Worm (Caenorhabditis elegans) whole organism, L3 larva: Measurements from ENCODE around the gene Y62E10A.19.

Experiments used
- R02D3.7 ChIP-seq: fragments of 150-350 bp; optimal IDR thresholded peaks from 2 replicates; lab custom pipeline; 2014; ENCODE audit warnings: missing biosample characterization, missing genetic modification characterization
- ZK546.5 ChIP-seq: sonication (generic microtip); optimal IDR thresholded peaks from 2 replicates; lab custom pipeline; 2017; ENCODE audit warnings: missing biosample characterization, missing genetic modification characterization
- aly-2 ChIP-seq: fragments of 150-350 bp; optimal IDR thresholded peaks from 2 replicates; lab custom pipeline; 2014; ENCODE audit warnings: missing biosample characterization, missing genetic modification characterization
- ama-1 ChIP-seq: fragments of 150-350 bp; optimal IDR thresholded peaks from 2 replicates; lab custom pipeline; 2018
- ceh-16 ChIP-seq: sonication (generic microtip); optimal IDR thresholded peaks from 2 replicates; lab custom pipeline; 2017; ENCODE audit warnings: missing biosample characterization, missing genetic modification characterization
- ceh-28 ChIP-seq: fragments of 150-350 bp; optimal IDR thresholded peaks from 2 replicates; lab custom pipeline; 2014; ENCODE audit warnings: missing biosample characterization, missing genetic modification reagents, missing genetic modification characterization
- ceh-82 ChIP-seq: fragments of 150-350 bp; optimal IDR thresholded peaks from 2 replicates; lab custom pipeline; 2014; ENCODE audit warnings: missing biosample characterization, missing genetic modification characterization
- daf-12 ChIP-seq: fragments of 150-350 bp; optimal IDR thresholded peaks from 2 replicates; lab custom pipeline; 2014; ENCODE audit warnings: missing biosample characterization, missing genetic modification reagents, missing genetic modification characterization
- egl-27 ChIP-seq: sonication (generic microtip); optimal IDR thresholded peaks from 4 replicates; lab custom pipeline; 2017; ENCODE audit warnings: missing biosample characterization, missing genetic modification reagents, missing genetic modification characterization
- egl-5 ChIP-seq: fragments of 150-350 bp; optimal IDR thresholded peaks from 2 replicates; lab custom pipeline; 2017; ENCODE audit warnings: missing biosample characterization, missing genetic modification reagents, missing genetic modification characterization, inconsistent platforms
- elt-1 ChIP-seq: fragments of 150-350 bp; optimal IDR thresholded peaks from 2 replicates; lab custom pipeline; 2014; ENCODE audit warnings: missing biosample characterization, missing genetic modification characterization
- elt-2 ChIP-seq: sonication (generic microtip); optimal IDR thresholded peaks from 2 replicates; lab custom pipeline; 2016; ENCODE audit warnings: missing genetic modification reagents, mild to moderate bottlenecking, missing genetic modification characterization, missing compliant biosample characterization
- elt-3 ChIP-seq, 3 experiments: fragments of 150-350 bp in 1 of 3; sonication (generic microtip) in 2 of 3; optimal IDR thresholded peaks; 2 replicates in 2 of 3; 4 replicates in 1 of 3; lab custom pipeline; 2014 to 2017; ENCODE audit warnings: missing biosample characterization in 3 of 3, missing genetic modification characterization in 3 of 3
- fos-1 ChIP-seq: fragments of 150-350 bp; optimal IDR thresholded peaks from 2 replicates; lab custom pipeline; 2014; ENCODE audit warnings: missing biosample characterization, missing genetic modification characterization
- jun-1 ChIP-seq: fragments of 150-350 bp; optimal IDR thresholded peaks from 2 replicates; lab custom pipeline; 2014; ENCODE audit warnings: missing biosample characterization, missing genetic modification reagents, missing genetic modification characterization
- lin-15B ChIP-seq: fragments of 150-350 bp; optimal IDR thresholded peaks from 2 replicates; lab custom pipeline; 2014; ENCODE audit warnings: missing biosample characterization, missing genetic modification characterization
- lsy-12 ChIP-seq: sonication (generic microtip); optimal IDR thresholded peaks from 2 replicates; lab custom pipeline; 2016; ENCODE audit warnings: mild to moderate bottlenecking, missing genetic modification characterization, missing compliant biosample characterization
- mdl-1 ChIP-seq: fragments of 150-350 bp; optimal IDR thresholded peaks from 2 replicates; lab custom pipeline; 2014; ENCODE audit warnings: missing biosample characterization, missing genetic modification characterization
- mml-1 ChIP-seq: fragments of 150-350 bp; sonication (generic microtip); optimal IDR thresholded peaks from 3 replicates; lab custom pipeline; 2014; ENCODE audit warnings: missing biosample characterization, missing genetic modification characterization
- nfya-1 ChIP-seq: sonication (generic microtip); optimal IDR thresholded peaks from 2 replicates; lab custom pipeline; 2017; ENCODE audit warnings: missing genetic modification characterization, mild to moderate bottlenecking, missing compliant biosample characterization, antibody characterized with exemption, moderate library complexity; ENCODE audit not compliant: insufficient read depth
- nhr-11 ChIP-seq: fragments of 150-350 bp; optimal IDR thresholded peaks from 2 replicates; lab custom pipeline; 2014; ENCODE audit warnings: missing biosample characterization, missing genetic modification characterization
- nhr-12 ChIP-seq: fragments of 150-350 bp; optimal IDR thresholded peaks from 2 replicates; lab custom pipeline; 2014; ENCODE audit warnings: missing biosample characterization, missing genetic modification characterization
- nhr-23 ChIP-seq: fragments of 150-350 bp; optimal IDR thresholded peaks from 2 replicates; lab custom pipeline; 2014; ENCODE audit warnings: missing biosample characterization, missing genetic modification reagents, missing genetic modification characterization
- nhr-237 ChIP-seq: fragments of 150-350 bp; optimal IDR thresholded peaks from 2 replicates; lab custom pipeline; 2014; ENCODE audit warnings: missing biosample characterization, missing genetic modification characterization
- nhr-25 ChIP-seq: sonication (generic microtip); optimal IDR thresholded peaks from 2 replicates; lab custom pipeline; 2017; ENCODE audit warnings: missing biosample characterization, missing genetic modification characterization
- nhr-28 ChIP-seq: fragments of 150-350 bp; optimal IDR thresholded peaks from 2 replicates; lab custom pipeline; 2014; ENCODE audit warnings: missing biosample characterization, missing genetic modification characterization
- nhr-43 ChIP-seq: sonication (generic microtip); optimal IDR thresholded peaks from 2 replicates; lab custom pipeline; 2016; ENCODE audit warnings: mild to moderate bottlenecking, missing genetic modification characterization, missing compliant biosample characterization; ENCODE audit not compliant: poor library complexity, severe bottlenecking
- nhr-67 ChIP-seq: fragments of 150-350 bp; optimal IDR thresholded peaks from 2 replicates; lab custom pipeline; 2014; ENCODE audit warnings: missing biosample characterization, missing genetic modification characterization
- nhr-76 ChIP-seq: fragments of 150-350 bp; sonication (generic microtip); optimal IDR thresholded peaks from 5 replicates; lab custom pipeline; 2014; ENCODE audit warnings: missing biosample characterization, missing genetic modification characterization
- nhr-77 ChIP-seq: fragments of 150-350 bp; optimal IDR thresholded peaks from 2 replicates; lab custom pipeline; 2014; ENCODE audit warnings: missing biosample characterization, missing genetic modification characterization
- pqm-1 ChIP-seq: fragments of 150-350 bp; optimal IDR thresholded peaks from 2 replicates; lab custom pipeline; 2017; ENCODE audit warnings: missing biosample characterization, missing genetic modification characterization, inconsistent platforms
- sea-2 ChIP-seq: fragments of 150-350 bp; sonication (generic microtip); optimal IDR thresholded peaks from 4 replicates; lab custom pipeline; 2014; ENCODE audit warnings: missing biosample characterization, missing genetic modification reagents, missing genetic modification characterization
- skn-1 ChIP-seq: fragments of 150-350 bp; optimal IDR thresholded peaks from 2 replicates; lab custom pipeline; 2014; ENCODE audit warnings: missing biosample characterization, missing genetic modification characterization
- snpc-4 ChIP-seq: fragments of 150-350 bp; optimal IDR thresholded peaks from 2 replicates; lab custom pipeline; 2014; ENCODE audit warnings: missing biosample characterization, missing genetic modification characterization
- unc-39 ChIP-seq: sonication (generic microtip); optimal IDR thresholded peaks from 4 replicates; lab custom pipeline; 2017; ENCODE audit warnings: missing biosample characterization, missing genetic modification characterization
- zag-1 ChIP-seq: fragments of 150-350 bp; optimal IDR thresholded peaks from 2 replicates; lab custom pipeline; 2014; ENCODE audit warnings: missing biosample characterization, missing genetic modification characterization
- ztf-4 ChIP-seq: fragments of 150-350 bp; optimal IDR thresholded peaks from 2 replicates; lab custom pipeline; 2014; ENCODE audit warnings: missing biosample characterization, missing genetic modification characterization

The Y62E10A.19 gene

ce11 chrIV:13395255-13395654 is 12.9 kb downstream of the Y62E10A.19 start (continued):
- TF ChIP-seq nhr-237 (tag; lab: Kevin White, UChicago) (no peak), egl-5 (tag; lab: Kevin White, UChicago) (peak; percentile 25), lin-15B (tag; lab: Kevin White, UChicago) (peak; percentile 45), egl-27 (tag; lab: Kevin White, UChicago) (peak; percentile 66), unc-39 (peak; percentile 36), snpc-4 (tag; lab: Kevin White, UChicago) (peak; percentile 5), zag-1 (tag; lab: Kevin White, UChicago) (no peak), elt-1 (tag; lab: Kevin White, UChicago) (peak; percentile 62), ZK546.5 (tag; lab: Kevin White, UChicago) (no peak), sea-2 (GFP tag; lab: Kevin White, UChicago) (no peak), nhr-77 (tag; lab: Kevin White, UChicago) (no peak), nhr-67 (tag; lab: Kevin White, UChicago) (no peak)

DNA sequence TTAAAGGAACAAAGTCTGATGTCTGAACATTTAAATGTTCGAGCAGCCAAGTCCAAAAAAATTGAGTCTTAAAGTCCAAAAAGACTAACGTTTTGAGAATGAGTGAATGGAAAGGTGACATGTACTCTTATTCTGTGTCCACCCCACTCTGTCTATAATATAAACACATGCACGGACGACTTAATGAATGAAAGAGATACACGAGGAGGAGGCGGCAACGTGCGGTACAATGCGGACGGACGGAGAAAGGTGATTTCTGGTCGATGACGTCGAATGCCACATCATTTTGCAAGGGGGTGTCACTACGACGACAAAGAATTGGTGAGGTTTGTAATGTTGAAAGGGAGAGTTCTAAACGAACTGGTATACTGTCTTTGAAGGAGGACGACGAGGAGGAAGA is 13.4 kb downstream of the Y62E10A.19 start:
- peak; percentile 7 for TF ChIP-seq nhr-23 (tag; lab: Kevin White, UChicago)
- peak; percentile 29 for TF ChIP-seq pqm-1 (tag; lab: Kevin White, UChicago)
- peak; percentile 44 for TF ChIP-seq nhr-25 (tag; lab: Kevin White, UChicago)
- TF ChIP-seq mdl-1 (tag; lab: Kevin White, UChicago) = no peak
- peak; percentile 1 for TF ChIP-seq ama-1 (lab: Kevin White, UChicago)
- no peak for TF ChIP-seq unc-39
- TF ChIP-seq ceh-16 = no peak
- TF ChIP-seq nhr-43 (tag; lab: Kevin White, UChicago) = peak; percentile 64
- no peak for TF ChIP-seq nhr-76 (tag; lab: Kevin White, UChicago)

DNA sequence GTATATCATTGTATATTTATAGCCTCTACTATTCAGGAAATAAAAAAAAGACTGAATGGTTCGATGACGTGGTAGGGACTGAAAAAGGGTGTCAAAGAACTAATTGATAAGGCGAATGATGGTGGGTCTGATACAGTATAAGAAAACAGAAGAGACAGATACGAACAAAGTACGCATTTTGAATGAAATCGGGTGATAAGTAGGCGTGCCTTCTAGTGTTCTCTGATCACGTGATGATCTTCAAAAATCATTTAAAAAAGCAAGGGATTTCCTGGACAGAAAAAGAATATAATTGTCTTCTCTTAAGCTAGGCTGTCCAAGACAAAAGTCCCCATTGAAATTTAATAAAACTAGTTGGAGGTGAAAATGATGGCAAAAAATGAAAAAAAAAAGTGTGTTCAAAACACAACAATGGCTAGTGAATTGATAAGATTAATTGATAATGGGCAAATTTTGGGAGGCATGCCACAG is 14.8 kb downstream of the Y62E10A.19 start:
- no peak for TF ChIP-seq snpc-4 (tag; lab: Kevin White, UChicago)
- peak; percentile 47 for TF ChIP-seq lsy-12 (tag; lab: Kevin White, UChicago)
- TF ChIP-seq aly-2 (tag; lab: Kevin White, UChicago) = no peak
- no peak for TF ChIP-seq mml-1 (tag; lab: Kevin White, UChicago)
- TF ChIP-seq daf-12 (tag; lab: Kevin White, UChicago) = no peak
- no peak for TF ChIP-seq ZK546.5 (tag; lab: Kevin White, UChicago)
- TF ChIP-seq ceh-16 = no peak
- TF ChIP-seq nhr-12 = no peak
- peak; percentile 7 for TF ChIP-seq nhr-77 (tag; lab: Kevin White, UChicago)
- TF ChIP-seq egl-27 (tag; lab: Kevin White, UChicago) = no peak
- no peak for TF ChIP-seq ceh-82 (tag; lab: Kevin White, UChicago)
- TF ChIP-seq unc-39 = no peak
- TF ChIP-seq nhr-25 (tag; lab: Kevin White, UChicago) = peak; percentile 54
- peak in 1 of 3 experiments; percentile 7 for TF ChIP-seq elt-3 (tag; optimal IDR thresholded peaks at IDR 0.05; lab: Kevin White, UChicago)
- no peak for TF ChIP-seq nhr-11 (tag; lab: Kevin White, UChicago)
- peak; percentile 61 for TF ChIP-seq skn-1 (tag; lab: Kevin White, UChicago)
- no peak for TF ChIP-seq R02D3.7 (tag; lab: Kevin White, UChicago)
- TF ChIP-seq jun-1 (tag; lab: Kevin White, UChicago) = peak; percentile 26
- no peak for TF ChIP-seq sea-2 (GFP tag; lab: Kevin White, UChicago)
- no peak for TF ChIP-seq ama-1 (lab: Kevin White, UChicago)
- TF ChIP-seq nhr-67 (tag; lab: Kevin White, UChicago) = no peak
- TF ChIP-seq zag-1 (tag; lab: Kevin White, UChicago) = no peak
- peak; percentile 7 for TF ChIP-seq nhr-43 (tag; lab: Kevin White, UChicago)
- TF ChIP-seq elt-2 (tag; lab: Kevin White, UChicago) = peak; percentile 90
- TF ChIP-seq pqm-1 (tag; lab: Kevin White, UChicago) = peak; percentile 92
- TF ChIP-seq fos-1 (tag; lab: Kevin White, UChicago) = no peak
- TF ChIP-seq lin-15B (tag; lab: Kevin White, UChicago) = no peak
- peak; percentile 7 for TF ChIP-seq ztf-4 (tag; lab: Kevin White, UChicago)
- TF ChIP-seq nhr-28 (tag; lab: Kevin White, UChicago) = peak; percentile 17
- no peak for TF ChIP-seq nhr-237 (tag; lab: Kevin White, UChicago)
- TF ChIP-seq nhr-23 (tag; lab: Kevin White, UChicago) = peak; percentile 87
- no peak for TF ChIP-seq ceh-28 (tag; lab: Kevin White, UChicago)
- TF ChIP-seq nfya-1 = peak; percentile 9
